Worm (Caenorhabditis elegans): ENCODE data around the gene F40G9.9.

Gene F40G9.9

ce11 chrIII:182080-182479, 10.6 kb upstream of the F40G9.9 start, which contains the start of gene F40G9.15:
Gene F40G9.15 (plus strand): TSS chrIII:182380.
- TF ChIP-seq lsy-2 (tag; optimal IDR thresholded peaks at IDR 0.05) (no peak), unc-55 (GFP tag; optimal IDR thresholded peaks at IDR 0.05) (no peak)

DNA sequence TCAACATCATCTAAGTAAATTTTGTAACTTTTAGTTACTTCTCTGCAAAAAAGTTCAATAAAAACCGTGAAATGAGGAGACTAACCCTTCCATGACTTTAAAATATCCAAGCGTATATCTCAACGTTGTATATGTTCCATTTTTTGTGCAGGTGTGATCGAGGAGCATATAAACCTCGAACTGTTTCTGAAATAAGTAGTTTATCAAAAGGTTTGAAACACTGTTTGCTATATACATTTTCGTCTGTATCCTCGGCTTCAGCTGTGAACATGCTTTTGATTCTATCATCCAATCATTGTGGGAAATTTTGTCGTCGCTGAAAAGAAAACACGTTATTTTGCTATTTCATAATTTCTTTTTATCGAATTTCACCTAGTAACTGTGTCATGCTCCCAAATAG, 9.4 kb upstream of the F40G9.9 start, which contains the start of gene F40G9.5:
F40G9.5 (plus strand) TSS at position 301 of the 400 bp plus-strand sequence.
- TF ChIP-seq R02D3.7 (tag; optimal IDR thresholded peaks at IDR 0.05) (no peak), C34F6.9 (tag; optimal IDR thresholded peaks at IDR 0.05) (no peak), dmd-4 (tag; optimal IDR thresholded peaks at IDR 0.05) (no peak), nhr-77 (tag; optimal IDR thresholded peaks at IDR 0.05) (no peak), elt-3 (tag; optimal IDR thresholded peaks at IDR 0.05) (no peak), aly-2 (tag; optimal IDR thresholded peaks at IDR 0.05) (no peak), ztf-1 (GFP tag; conservative IDR thresholded peaks at IDR 0.05) (no peak), nhr-23 (tag; optimal IDR thresholded peaks at IDR 0.05) (no peak), egl-27 (tag; optimal IDR thresholded peaks at IDR 0.05) (no peak), gmeb-1 (tag; optimal IDR thresholded peaks at IDR 0.05) (no peak), skn-1 (tag; optimal IDR thresholded peaks at IDR 0.05) (no peak)

DNA sequence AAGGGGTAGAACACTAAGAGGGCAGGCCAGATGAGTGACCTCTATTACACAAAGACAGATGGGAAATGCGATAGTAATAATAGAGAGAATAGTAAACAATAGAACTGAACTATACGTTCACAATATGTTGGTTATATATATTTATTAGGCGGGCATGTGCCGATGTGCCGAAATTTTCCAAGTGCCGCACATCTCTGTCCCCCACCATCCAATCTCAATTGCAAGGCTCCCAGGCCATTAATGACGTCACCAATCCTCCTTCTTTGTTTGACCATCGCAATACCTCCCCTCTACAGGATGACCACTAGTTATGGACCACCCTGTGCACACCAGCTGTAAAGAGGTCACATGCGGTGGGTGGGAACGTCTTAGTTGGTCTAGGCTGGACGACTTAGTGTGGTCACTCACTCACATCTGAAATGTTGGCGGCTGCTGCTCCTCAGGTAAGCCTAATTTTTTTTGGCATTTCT, 7.6 kb upstream of the F40G9.9 start, which contains the start of gene F40G9.6:
F40G9.6 (plus strand) TSS at position 420 of the 470 bp plus-strand sequence.
- no peak for TF ChIP-seq unc-39 (tag; optimal IDR thresholded peaks at IDR 0.05)
- no peak for TF ChIP-seq gmeb-1 (tag; optimal IDR thresholded peaks at IDR 0.05)
- TF ChIP-seq nhr-25 (tag; optimal IDR thresholded peaks at IDR 0.05), result no peak
- TF ChIP-seq Y55F3AM.14 (GFP tag; optimal IDR thresholded peaks at IDR 0.05), result no peak
- no peak for TF ChIP-seq ZK546.5 (tag; optimal IDR thresholded peaks at IDR 0.05)
- no peak for TF ChIP-seq sma-9 (GFP tag; optimal IDR thresholded peaks at IDR 0.05)
- TF ChIP-seq sma-9 (tag; optimal IDR thresholded peaks at IDR 0.05), result no peak
- no peak for TF ChIP-seq mbf-1 (tag; optimal IDR thresholded peaks at IDR 0.05)

DNA sequence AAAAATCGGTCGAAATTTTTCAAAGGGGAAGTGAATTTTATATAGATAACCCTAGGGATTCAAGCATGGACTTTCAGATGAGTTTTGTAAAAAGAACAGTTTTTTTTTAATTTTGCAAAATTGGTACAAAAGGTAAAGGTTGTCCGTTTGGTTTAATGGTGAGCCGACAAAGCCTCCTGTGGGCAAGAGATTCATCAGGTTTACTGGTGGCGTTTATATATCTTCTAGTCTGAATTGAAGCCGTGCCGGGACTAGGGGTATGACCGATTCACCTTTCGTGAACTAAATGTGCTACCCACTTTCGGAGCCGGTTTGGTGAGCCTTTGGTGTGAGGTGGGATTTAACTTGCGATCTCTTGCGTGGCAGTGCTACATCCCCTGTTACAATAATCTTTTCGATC, 6.6 kb upstream of the F40G9.9 start:
- TF ChIP-seq fos-1 (tag; optimal IDR thresholded peaks at IDR 0.05) (no peak), lin-11 (tag; optimal IDR thresholded peaks at IDR 0.05) (no peak), ceh-16 (tag; optimal IDR thresholded peaks at IDR 0.05) (no peak), Y55F3AM.14 (GFP tag; optimal IDR thresholded peaks at IDR 0.05) (no peak), aly-2 (tag; optimal IDR thresholded peaks at IDR 0.05) (no peak), ztf-1 (GFP tag; conservative IDR thresholded peaks at IDR 0.05) (no peak), dmd-4 (tag; optimal IDR thresholded peaks at IDR 0.05) (no peak), C34F6.9 (tag; optimal IDR thresholded peaks at IDR 0.05) (no peak), ztf-4 (tag; optimal IDR thresholded peaks at IDR 0.05) (no peak), nhr-10 (tag; optimal IDR thresholded peaks at IDR 0.05) (no peak), gmeb-1 (tag; optimal IDR thresholded peaks at IDR 0.05) (no peak), nhr-23 (tag; optimal IDR thresholded peaks at IDR 0.05) (no peak)

DNA sequence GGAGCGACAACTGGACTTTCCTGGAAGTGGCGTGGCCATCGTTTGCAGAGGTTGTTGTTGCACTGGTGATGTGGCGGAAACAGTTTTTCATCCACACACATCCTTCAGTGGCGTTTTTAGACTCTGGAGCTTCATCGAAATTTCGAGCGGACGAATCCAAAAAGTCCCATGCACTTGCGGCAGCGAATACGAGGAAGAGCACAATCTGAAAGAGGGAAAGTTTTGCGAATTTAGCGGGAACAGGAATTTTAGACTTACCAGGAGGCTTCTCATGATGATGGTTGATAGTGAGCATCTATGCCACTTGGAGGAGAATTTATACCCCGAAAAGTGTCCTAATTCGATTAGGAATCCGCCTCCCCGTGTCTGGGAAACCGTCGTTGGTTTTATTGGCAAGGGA, 6.2 kb upstream of the F40G9.9 start, which contains the start of gene F40G9.14:
F40G9.14 (minus strand) TSS at position 101 of the 400 bp plus-strand sequence.
- TF ChIP-seq lin-13 (GFP tag; optimal IDR thresholded peaks at IDR 0.05) (no peak), nhr-10 (tag; optimal IDR thresholded peaks at IDR 0.05) (no peak)

- TF ChIP-seq zag-1 (tag; optimal IDR thresholded peaks at IDR 0.05) (no peak), fos-1 (tag; optimal IDR thresholded peaks at IDR 0.05) (peak; percentile 53)
Observed at ce11 chrIII:175733-176132, 4.2 kb upstream of the F40G9.9 start, which contains the start of gene clec-148. Gene clec-148 (minus strand): TSS chrIII:175833.

DNA sequence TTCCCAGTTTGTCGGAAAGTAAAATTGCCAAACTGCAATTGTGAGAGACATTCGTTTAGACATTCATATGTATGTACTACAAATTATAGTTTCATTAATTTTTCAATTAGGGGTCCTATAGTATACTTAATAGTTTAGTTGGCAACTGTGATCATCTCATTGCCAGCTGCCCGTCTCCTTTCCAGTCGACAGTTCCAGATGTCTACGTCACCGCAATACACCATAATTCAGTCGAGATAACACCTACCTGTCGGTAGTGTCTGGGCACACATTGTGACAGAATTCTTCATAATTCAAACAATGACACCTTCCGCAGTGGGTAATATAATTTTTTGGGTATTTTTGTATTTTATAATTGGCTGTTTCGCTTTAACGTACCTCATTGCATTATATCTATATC, 2.0 kb upstream of the F40G9.9 start, which contains the start of gene F40G9.19:
F40G9.19 (plus strand) TSS at position 301 of the 400 bp plus-strand sequence.
- TF ChIP-seq fos-1 (tag; optimal IDR thresholded peaks at IDR 0.05) (no peak), C34F6.9 (tag; optimal IDR thresholded peaks at IDR 0.05) (no peak), crh-2 (tag; optimal IDR thresholded peaks at IDR 0.05) (no peak), ceh-82 (tag; optimal IDR thresholded peaks at IDR 0.05) (no peak), R02D3.7 (tag; optimal IDR thresholded peaks at IDR 0.05) (no peak), ZK546.5 (tag; optimal IDR thresholded peaks at IDR 0.05) (no peak), gmeb-1 (tag; optimal IDR thresholded peaks at IDR 0.05) (no peak), nhr-237 (tag; optimal IDR thresholded peaks at IDR 0.05) (no peak), ztf-4 (tag; optimal IDR thresholded peaks at IDR 0.05) (no peak), lsy-2 (tag; optimal IDR thresholded peaks at IDR 0.05) (no peak), sma-9 (GFP tag; optimal IDR thresholded peaks at IDR 0.05) (no peak), sma-9 (tag; optimal IDR thresholded peaks at IDR 0.05) (no peak), mdl-1 (tag; optimal IDR thresholded peaks at IDR 0.05) (no peak)

Data from whole organism, L2 larva.